Worm (Caenorhabditis elegans): Measurements from ENCODE around the gene mpdu-1.

Gene mpdu-1

DNA sequence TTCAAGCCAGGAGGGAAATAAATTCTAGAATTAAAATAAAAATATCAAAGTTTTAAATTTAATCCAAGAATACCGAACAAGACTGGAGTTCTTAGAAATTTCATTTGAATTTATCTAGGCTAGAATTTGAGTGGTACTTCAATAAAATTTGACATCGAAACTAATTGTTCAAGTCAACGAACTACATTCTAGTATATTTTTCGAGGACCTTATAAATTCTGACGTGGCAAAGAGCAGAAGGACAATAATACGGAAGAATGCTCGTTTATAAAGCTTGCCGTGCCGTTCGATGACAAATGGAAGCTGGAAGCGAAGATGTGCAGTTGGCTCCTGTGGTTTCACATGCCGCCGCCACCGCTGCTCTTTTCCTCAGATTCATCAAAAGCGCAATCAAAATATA, 41.8 kb upstream of the mpdu-1 start:
- no peak for TF ChIP-seq T23F11.4 (GFP tag; optimal IDR thresholded peaks at IDR 0.05)
- TF ChIP-seq hlh-30 (tag; optimal IDR thresholded peaks at IDR 0.05; ENCODE audit: insufficient read depth), result no peak
- TF ChIP-seq syd-9 (tag; optimal IDR thresholded peaks at IDR 0.05), result no peak

DNA sequence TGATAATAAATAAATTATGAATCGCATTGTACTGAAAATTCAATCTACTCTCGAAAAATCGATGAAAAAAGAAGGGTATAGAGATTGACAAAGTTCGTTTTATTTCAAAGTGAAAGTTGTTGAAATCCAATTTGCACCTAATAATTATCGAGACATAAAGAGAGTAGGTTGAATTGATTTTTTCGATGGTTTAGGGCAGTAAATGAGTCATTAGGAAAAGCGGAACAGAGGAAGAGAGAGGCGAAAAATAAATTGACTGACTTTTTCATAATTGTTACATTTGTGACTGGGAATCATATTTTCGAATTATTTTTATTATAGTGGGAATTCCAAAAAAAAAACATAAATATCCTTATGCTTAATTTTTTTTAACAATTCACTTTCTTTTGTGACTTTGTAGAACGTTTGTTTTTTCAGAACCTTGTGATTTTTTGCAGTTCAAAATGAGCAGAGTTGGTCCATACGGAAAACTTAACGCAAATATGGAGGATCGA, 35.4 kb upstream of the mpdu-1 start, which contains the start of the genes pho-6 and F52E1.3:
Gene pho-6, minus strand, starts transcription at position 101 of the 494 bp plus-strand sequence.
Gene F52E1.3, plus strand, starts transcription at position 444 of the 494 bp plus-strand sequence.
- TF ChIP-seq odd-2 (tag; optimal IDR thresholded peaks at IDR 0.05) (no peak), zip-5 (tag; optimal IDR thresholded peaks at IDR 0.05) (no peak), pros-1 (tag; optimal IDR thresholded peaks at IDR 0.05) (no peak), dmd-4 (tag; optimal IDR thresholded peaks at IDR 0.05; ENCODE audit: borderline replicate concordance) (no peak), elt-2 (tag; optimal IDR thresholded peaks at IDR 0.05) (no peak), hlh-8 (tag; optimal IDR thresholded peaks at IDR 0.05) (no peak), ttx-3 (tag; optimal IDR thresholded peaks at IDR 0.05) (no peak), ceh-34 (tag; optimal IDR thresholded peaks at IDR 0.05) (no peak), ceh-2 (tag; optimal IDR thresholded peaks at IDR 0.05) (no peak), sox-4 (tag; optimal IDR thresholded peaks at IDR 0.05) (no peak), K09A11.1 (tag; optimal IDR thresholded peaks at IDR 0.05; ENCODE audit: insufficient read depth) (no peak), sdc-2 (tag; optimal IDR thresholded peaks at IDR 0.05) (no peak), ceh-14 (tag; optimal IDR thresholded peaks at IDR 0.05) (no peak), Y22D7AL.16 (tag; optimal IDR thresholded peaks at IDR 0.05) (no peak), unc-42 (tag; optimal IDR thresholded peaks at IDR 0.05) (no peak), pha-2 (tag; optimal IDR thresholded peaks at IDR 0.05) (no peak), nhr-11 (tag; optimal IDR thresholded peaks at IDR 0.05) (no peak), ref-2 (tag; optimal IDR thresholded peaks at IDR 0.05) (no peak)

DNA sequence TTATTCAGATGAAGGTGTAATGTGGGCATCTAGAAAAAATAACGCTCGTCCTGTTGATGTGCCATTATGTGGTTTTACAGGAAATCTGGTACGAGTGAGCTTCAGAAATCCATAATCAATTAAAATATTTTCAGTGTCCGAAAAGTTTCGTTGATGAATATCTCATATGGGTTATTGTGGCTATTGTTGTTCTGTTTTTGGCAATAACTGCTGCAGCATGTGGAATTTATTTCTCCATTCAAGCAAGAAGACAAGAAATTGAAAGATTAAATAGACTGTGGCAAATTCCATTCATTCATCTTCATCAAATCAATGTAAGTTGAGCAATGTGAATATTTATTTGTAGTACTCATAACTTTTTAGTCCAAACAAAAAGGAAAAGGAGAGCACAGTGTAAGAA, 30.3 kb upstream of the mpdu-1 start:
- TF ChIP-seq nhr-11 (tag; optimal IDR thresholded peaks at IDR 0.05) (no peak), ceh-18 (tag; optimal IDR thresholded peaks at IDR 0.05) (no peak), ztf-16 (tag; optimal IDR thresholded peaks at IDR 0.05) (no peak), F13H6.1 (tag; optimal IDR thresholded peaks at IDR 0.05) (no peak), T23F11.4 (GFP tag; optimal IDR thresholded peaks at IDR 0.05) (no peak), ceh-48 (tag; optimal IDR thresholded peaks at IDR 0.05) (no peak), hlh-8 (tag; optimal IDR thresholded peaks at IDR 0.05) (no peak), C38D4.7 (GFP tag; optimal IDR thresholded peaks at IDR 0.05) (no peak), ref-2 (tag; optimal IDR thresholded peaks at IDR 0.05) (no peak), ceh-31 (tag; optimal IDR thresholded peaks at IDR 0.05) (no peak), sox-4 (tag; optimal IDR thresholded peaks at IDR 0.05) (no peak), mec-3 (tag; optimal IDR thresholded peaks at IDR 0.05; ENCODE audit: borderline replicate concordance) (no peak), odd-2 (tag; optimal IDR thresholded peaks at IDR 0.05) (no peak), ceh-22 (tag; optimal IDR thresholded peaks at IDR 0.05) (no peak), dmd-4 (tag; optimal IDR thresholded peaks at IDR 0.05; ENCODE audit: borderline replicate concordance) (no peak), ceh-24 (tag; optimal IDR thresholded peaks at IDR 0.05) (no peak), ceh-45 (GFP tag; IDR thresholded peaks at IDR 0.05) (no peak)

DNA sequence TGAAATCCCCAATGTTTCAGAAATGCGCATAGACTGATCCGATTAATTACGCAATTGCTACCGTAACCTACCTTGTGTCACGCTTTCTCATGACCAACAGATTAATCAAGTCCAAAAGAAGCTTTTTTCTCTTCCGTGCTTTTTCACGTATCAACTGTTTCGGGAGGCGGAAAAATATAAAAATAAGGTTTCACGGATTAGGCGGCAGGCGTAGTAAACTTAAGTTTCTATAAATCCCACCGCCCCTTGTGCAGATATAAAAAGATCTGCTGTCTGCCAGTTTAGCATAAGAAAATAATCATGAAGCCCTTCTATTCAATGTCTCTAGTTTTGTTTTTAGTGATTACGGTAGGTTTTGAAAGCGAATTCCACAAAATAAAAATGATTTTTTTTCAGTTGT, 28.1 kb upstream of the mpdu-1 start, which contains the start of gene gcy-7:
Gene gcy-7, plus strand, starts transcription at position 301 of the 400 bp plus-strand sequence.
- no peak for TF ChIP-seq hlh-13 (GFP tag; optimal IDR thresholded peaks at IDR 0.05)
- no peak for TF ChIP-seq pros-1 (tag; optimal IDR thresholded peaks at IDR 0.05)
- no peak for TF ChIP-seq ceh-6 (GFP tag; optimal IDR thresholded peaks at IDR 0.05)
- TF ChIP-seq pax-1 (tag; optimal IDR thresholded peaks at IDR 0.05), result no peak
- no peak for TF ChIP-seq ceh-19 (GFP tag; optimal IDR thresholded peaks at IDR 0.05)
- TF ChIP-seq unc-86 (tag; optimal IDR thresholded peaks at IDR 0.05), result no peak
- TF ChIP-seq pat-9 (tag; optimal IDR thresholded peaks at IDR 0.05), result no peak
- TF ChIP-seq Y22D7AL.16 (tag; optimal IDR thresholded peaks at IDR 0.05), result no peak
- no peak for TF ChIP-seq elt-4 (tag; optimal IDR thresholded peaks at IDR 0.05)
- no peak for TF ChIP-seq dmd-4 (tag; optimal IDR thresholded peaks at IDR 0.05; ENCODE audit: borderline replicate concordance)
- no peak for TF ChIP-seq elt-2 (tag; optimal IDR thresholded peaks at IDR 0.05)
- no peak for TF ChIP-seq ref-2 (tag; optimal IDR thresholded peaks at IDR 0.05)

Data from whole organism, late embryonic.